Worm (Caenorhabditis elegans) whole organism, L4/young adult: Measurements from ENCODE around the gene clec-67.

Experiments used
- W03F9.2 ChIP-seq: fragments of 150-350 bp; optimal IDR thresholded peaks from 2 replicates; lab custom pipeline; 2014; ENCODE audit warnings: missing biosample characterization, missing genetic modification characterization
- dao-5 ChIP-seq: sonication (generic microtip); optimal IDR thresholded peaks from 2 replicates; lab custom pipeline; 2016; ENCODE audit warnings: missing genotype, missing genetic modification characterization, moderate library complexity, missing compliant biosample characterization
- him-1 ChIP-seq: sonication (generic microtip); optimal IDR thresholded peaks from 2 replicates; lab custom pipeline; 2016; ENCODE audit warnings: missing genotype, missing genetic modification reagents, missing genetic modification characterization, missing compliant biosample characterization

DNA sequence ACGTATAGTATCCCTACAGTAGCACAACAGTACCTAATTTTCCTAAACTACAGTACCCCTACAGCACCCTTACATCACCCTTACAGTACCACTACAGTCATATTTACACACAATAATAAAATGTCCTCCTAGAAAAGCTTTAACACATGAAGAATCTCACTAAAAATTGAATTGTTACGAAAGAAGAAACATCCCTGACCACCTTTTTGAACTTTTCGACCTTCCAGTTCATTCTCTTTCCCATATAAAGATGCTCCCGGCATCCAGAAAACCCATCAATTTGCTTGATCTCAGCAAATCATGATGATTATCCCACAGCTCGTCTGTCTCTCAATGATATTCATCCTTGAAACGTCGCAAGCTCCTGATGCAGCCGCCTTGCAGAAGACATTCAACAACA is 17.3 kb upstream of the clec-67 start, which contains the start of gene F56D6.21:
- TF ChIP-seq W03F9.2 (tag; lab: Kevin White, UChicago) = no peak
- no peak for TF ChIP-seq him-1
- TF ChIP-seq dao-5 = no peak
